Worm (Caenorhabditis elegans): ENCODE data around the gene W09D10.5.
A peak's percentile ranks its signal among the peaks of the same experiment; 100 is the strongest.

Gene W09D10.5

ce11 chrIII:10720170-10720569, 8.8 kb upstream of the W09D10.5 start (continued):
- TF ChIP-seq F52B5.7 (tag; optimal IDR thresholded peaks at IDR 0.05) (peak; percentile 18), snpc-1.3 (tag; optimal IDR thresholded peaks at IDR 0.05; ENCODE audit: insufficient read depth) (no peak), him-1 (tag; optimal IDR thresholded peaks at IDR 0.05) (no peak), rec-8 (tag; optimal IDR thresholded peaks at IDR 0.05) (no peak), madf-8 (GFP tag; conservative IDR thresholded peaks at IDR 0.05) (no peak), akir-1 (GFP tag; optimal IDR thresholded peaks at IDR 0.05) (no peak), F57A8.1 (GFP tag; optimal IDR thresholded peaks at IDR 0.05) (no peak), mxl-1 (tag; optimal IDR thresholded peaks at IDR 0.05) (no peak), ztf-22 (GFP tag; optimal IDR thresholded peaks at IDR 0.05) (peak; percentile 54), Y53F4B.3 (GFP tag; IDR thresholded peaks at IDR 0.05) (no peak), dox-1 (GFP tag; IDR thresholded peaks at IDR 0.05) (peak; percentile 88), ztf-28 (GFP tag; IDR thresholded peaks at IDR 0.05) (no peak), F39B2.1 (GFP tag; IDR thresholded peaks at IDR 0.05) (no peak), lir-1 (GFP tag; conservative IDR thresholded peaks at IDR 0.05) (peak; percentile 41), dpl-1 (GFP tag; optimal IDR thresholded peaks at IDR 0.05) (no peak), nhr-179 (tag; optimal IDR thresholded peaks at IDR 0.05) (no peak), madf-6 (GFP tag; IDR thresholded peaks at IDR 0.05) (peak; percentile 48; the same call in 1 of the 2 replicates), ceh-100 (GFP tag; IDR thresholded peaks at IDR 0.05) (0 out of 2 replicates have a peak, but pooled peaks have one; percentile 32), chd-7 (tag; optimal IDR thresholded peaks at IDR 0.05) (peak; percentile 83), T26A5.8 (tag; optimal IDR thresholded peaks at IDR 0.05) (no peak), rpc-1 (optimal IDR thresholded peaks at IDR 0.05) (no peak), rpc-1 (tag; optimal IDR thresholded peaks at IDR 0.05) (no peak), efl-1 (GFP tag; optimal IDR thresholded peaks at IDR 0.05) (peak; percentile 17), lag-1 (GFP tag; IDR thresholded peaks at IDR 0.05) (no peak), ZK185.1 (tag; optimal IDR thresholded peaks at IDR 0.05; ENCODE audit: poor library complexity, severe bottlenecking) (peak; percentile 42), cebp-1 (GFP tag; IDR thresholded peaks at IDR 0.05) (peak; percentile 52; the same call in 1 of the 2 replicates), cebp-1 (tag; optimal IDR thresholded peaks at IDR 0.05) (peak; percentile 84), atf-7 (tag; optimal IDR thresholded peaks at IDR 0.05) (peak; percentile 80), lsl-1 (GFP tag; optimal IDR thresholded peaks at IDR 0.05) (peak; percentile 36), ceh-58 (GFP tag; IDR thresholded peaks at IDR 0.05) (no peak), ztf-18 (tag; optimal IDR thresholded peaks at IDR 0.05) (peak; percentile 44), lin-40 (tag; optimal IDR thresholded peaks at IDR 0.05) (peak; percentile 79), egrh-3 (GFP tag; IDR thresholded peaks at IDR 0.05) (0 out of 2 replicates have a peak, but pooled peaks have one; percentile 12), lin-54 (GFP tag; optimal IDR thresholded peaks at IDR 0.05) (peak; percentile 62), hrde-1 (tag; optimal IDR thresholded peaks at IDR 0.05; ENCODE audit: borderline replicate concordance) (no peak), snpc-4 (GFP tag; optimal IDR thresholded peaks at IDR 0.05) (no peak), snpc-4 (tag; optimal IDR thresholded peaks at IDR 0.05) (peak in 2 of 4 experiments; percentile 26 to 30), ceh-91 (GFP tag; IDR thresholded peaks at IDR 0.05) (no peak), unc-62 (GFP tag; optimal IDR thresholded peaks at IDR 0.05) (no peak), Y67H2A.10 (GFP tag; conservative IDR thresholded peaks at IDR 0.05) (peak; percentile 61; the same call in 1 of the 2 replicates), ceh-27 (GFP tag; optimal IDR thresholded peaks at IDR 0.05) (peak; percentile 72), aptf-2 (GFP tag; conservative IDR thresholded peaks at IDR 0.05) (no peak), Y56A3A.18 (GFP tag; IDR thresholded peaks at IDR 0.05) (0 out of 2 replicates have a peak, but pooled peaks have one; percentile 19), F49E8.2 (tag; optimal IDR thresholded peaks at IDR 0.05; ENCODE audit: insufficient read depth) (no peak), hlh-26 (GFP tag; conservative IDR thresholded peaks at IDR 0.05) (no peak), ceh-40 (GFP tag; IDR thresholded peaks at IDR 0.05) (no peak), lin-35 (GFP tag; optimal IDR thresholded peaks at IDR 0.05) (peak in 1 of 3 experiments; percentile 63), ama-1 (optimal IDR thresholded peaks at IDR 0.05) (no peak), ama-1 (GFP tag; optimal IDR thresholded peaks at IDR 0.05) (no peak)

All from whole organism, young adult.